Worm (Caenorhabditis elegans): ENCODE results near the gene C05A9.2.

DNA sequence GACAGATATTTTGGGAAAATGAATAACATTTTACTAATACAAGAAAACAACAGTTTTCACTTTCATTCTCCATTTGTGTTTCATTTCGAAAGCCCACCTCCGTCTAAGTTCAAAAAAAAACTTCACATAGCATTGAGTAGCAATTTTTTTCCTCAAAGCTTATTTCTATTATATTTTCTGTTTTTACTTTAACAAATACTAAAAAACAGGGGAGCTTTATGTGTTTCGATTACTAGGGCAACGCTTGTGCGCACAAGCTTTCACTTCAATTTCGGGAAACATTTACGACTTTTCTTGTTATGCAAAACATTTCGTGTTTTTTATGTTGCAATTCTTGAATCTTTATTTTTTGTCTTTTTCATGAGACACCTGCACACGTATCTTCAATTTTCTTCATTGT, 41.4 kb upstream of the C05A9.2 start, which contains the start of gene T21E8.5:
- TF ChIP-seq nhr-76 (tag; optimal IDR thresholded peaks at IDR 0.05) = no peak
- TF ChIP-seq elt-3 (tag; optimal IDR thresholded peaks at IDR 0.05) = no peak
- TF ChIP-seq unc-62 (GFP tag; optimal IDR thresholded peaks at IDR 0.05) = no peak
- no peak for TF ChIP-seq flh-1 (GFP tag; optimal IDR thresholded peaks at IDR 0.05)
- TF ChIP-seq nhr-237 (tag; optimal IDR thresholded peaks at IDR 0.05) = no peak
- TF ChIP-seq ztf-11 (tag; optimal IDR thresholded peaks at IDR 0.05) = no peak
- no peak for TF ChIP-seq mep-1 (tag; optimal IDR thresholded peaks at IDR 0.05)
- TF ChIP-seq nhr-28 (tag; optimal IDR thresholded peaks at IDR 0.05) = no peak
